Worm (Caenorhabditis elegans) whole organism, L1 larva: ENCODE data around the gene hot-4.
A peak's percentile ranks its signal among the peaks of the same experiment; 100 is the strongest.

ENCODE experiments used
- efl-1 ChIP-seq, 4 experiments: fragments of 150-350 bp; optimal IDR thresholded peaks in 3 of 4; peaks in 1 of 4; 1 replicate in 1 of 4; 2 replicates in 3 of 4; lab custom pipeline; 2014; ENCODE audit warnings: missing biosample characterization in 2 of 4, missing genetic modification characterization in 2 of 4, missing genetic modification reagents in 2 of 4
- egl-13 ChIP-seq: sonication (generic microtip); optimal IDR thresholded peaks from 2 replicates; lab custom pipeline; 2016; ENCODE audit warnings: missing genotype, missing genetic modification reagents, missing genetic modification characterization, missing compliant biosample characterization
- elt-2 ChIP-seq: sonication (generic microtip); optimal IDR thresholded peaks from 2 replicates; lab custom pipeline; 2016; ENCODE audit warnings: missing genetic modification characterization, mild to moderate bottlenecking, inconsistent platforms, missing compliant biosample characterization, missing genetic modification reagents
- nhr-237 ChIP-seq: fragments of 150-350 bp; optimal IDR thresholded peaks from 2 replicates; lab custom pipeline; 2014; ENCODE audit warnings: missing biosample characterization, missing genetic modification characterization
- nhr-76 ChIP-seq: sonication (generic microtip); optimal IDR thresholded peaks from 2 replicates; lab custom pipeline; 2017; ENCODE audit warnings: missing biosample characterization, missing genetic modification characterization
- unc-62 ChIP-seq: fragments of 150-350 bp; optimal IDR thresholded peaks from 2 replicates; lab custom pipeline; 2014; ENCODE audit warnings: missing biosample characterization, missing genetic modification reagents, missing genetic modification characterization

DNA sequence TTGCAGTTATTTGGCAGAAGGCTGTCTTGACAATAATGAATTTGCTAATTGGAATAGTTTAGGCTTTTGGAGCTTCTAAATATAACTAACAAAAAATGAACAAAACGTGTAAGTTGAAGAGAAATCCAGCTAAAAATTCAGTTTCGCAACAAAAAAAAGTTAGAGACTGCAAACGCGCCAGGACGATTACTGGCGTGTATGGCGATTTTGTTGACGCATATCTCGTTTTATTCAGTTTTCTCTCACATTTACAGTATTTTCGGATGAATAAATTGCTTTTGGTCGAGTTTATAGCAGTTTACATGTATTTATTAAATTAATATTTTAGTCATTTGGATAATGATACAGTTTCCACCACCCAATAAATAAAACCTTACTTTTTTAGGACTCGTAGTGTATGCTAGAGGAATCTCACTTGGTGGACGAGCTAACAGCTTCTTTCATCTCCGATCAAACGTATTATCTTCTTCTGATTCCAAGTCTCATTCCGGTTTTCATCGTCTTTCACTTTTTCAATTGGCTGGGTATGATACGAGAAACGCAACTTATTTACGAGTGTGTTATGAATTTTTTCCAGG is 44.1 kb upstream of the hot-4 start, which contains the start of the genes abcf-3 and F42A10.5:
- TF ChIP-seq egl-13 (tag; lab: Kevin White, UChicago) (peak; percentile 20), nhr-237 (no peak), nhr-76 (no peak), elt-2 (peak; percentile 45), unc-62 (GFP tag; lab: Kevin White, UChicago) (no peak), efl-1 (optimal IDR thresholded peaks at IDR 0.05; lab: Kevin White, UChicago) (peak; percentile 72 to 81), efl-1 (GFP tag; optimal IDR thresholded peaks at IDR 0.05 in 1 of 2; lab: Kevin White, UChicago) (peak; percentile 77 to 98)
